Worm (Caenorhabditis elegans) whole organism, L3 larva: ENCODE data around the gene F26F12.4.

Experiments
- ZK546.5 ChIP-seq: sonication (generic microtip); optimal IDR thresholded peaks from 2 replicates; lab custom pipeline; 2017; ENCODE audit warnings: missing biosample characterization, missing genetic modification characterization
- aly-2 ChIP-seq: fragments of 150-350 bp; optimal IDR thresholded peaks from 2 replicates; lab custom pipeline; 2014; ENCODE audit warnings: missing biosample characterization, missing genetic modification characterization
- ama-1 ChIP-seq: fragments of 150-350 bp; optimal IDR thresholded peaks from 2 replicates; lab custom pipeline; 2018
- ceh-16 ChIP-seq: sonication (generic microtip); optimal IDR thresholded peaks from 2 replicates; lab custom pipeline; 2017; ENCODE audit warnings: missing biosample characterization, missing genetic modification characterization
- ceh-28 ChIP-seq: fragments of 150-350 bp; optimal IDR thresholded peaks from 2 replicates; lab custom pipeline; 2014; ENCODE audit warnings: missing biosample characterization, missing genetic modification reagents, missing genetic modification characterization
- ceh-82 ChIP-seq: fragments of 150-350 bp; optimal IDR thresholded peaks from 2 replicates; lab custom pipeline; 2014; ENCODE audit warnings: missing biosample characterization, missing genetic modification characterization
- daf-12 ChIP-seq: fragments of 150-350 bp; optimal IDR thresholded peaks from 2 replicates; lab custom pipeline; 2014; ENCODE audit warnings: missing biosample characterization, missing genetic modification reagents, missing genetic modification characterization
- egl-27 ChIP-seq: sonication (generic microtip); optimal IDR thresholded peaks from 4 replicates; lab custom pipeline; 2017; ENCODE audit warnings: missing biosample characterization, missing genetic modification reagents, missing genetic modification characterization
- egl-5 ChIP-seq: fragments of 150-350 bp; optimal IDR thresholded peaks from 2 replicates; lab custom pipeline; 2017; ENCODE audit warnings: missing biosample characterization, missing genetic modification reagents, missing genetic modification characterization, inconsistent platforms
- elt-1 ChIP-seq: fragments of 150-350 bp; optimal IDR thresholded peaks from 2 replicates; lab custom pipeline; 2014; ENCODE audit warnings: missing biosample characterization, missing genetic modification characterization
- elt-2 ChIP-seq: sonication (generic microtip); optimal IDR thresholded peaks from 2 replicates; lab custom pipeline; 2016; ENCODE audit warnings: missing genetic modification reagents, mild to moderate bottlenecking, missing genetic modification characterization, missing compliant biosample characterization
- eor-1 ChIP-seq, 2 experiments: fragments of 150-350 bp; optimal IDR thresholded peaks; 2 replicates each; lab custom pipeline; 2014 to 2018; ENCODE audit warnings: missing biosample characterization in 2 of 2, missing genetic modification characterization in 2 of 2
- fkh-2 ChIP-seq: fragments of 150-350 bp; optimal IDR thresholded peaks from 2 replicates; lab custom pipeline; 2014; ENCODE audit warnings: missing biosample characterization, missing genetic modification reagents, missing genetic modification characterization
- fos-1 ChIP-seq: fragments of 150-350 bp; optimal IDR thresholded peaks from 2 replicates; lab custom pipeline; 2014; ENCODE audit warnings: missing biosample characterization, missing genetic modification characterization
- hmg-11 ChIP-seq: sonication (generic microtip); optimal IDR thresholded peaks from 2 replicates; lab custom pipeline; 2016; ENCODE audit warnings: missing genetic modification characterization, missing compliant biosample characterization
- jun-1 ChIP-seq: fragments of 150-350 bp; optimal IDR thresholded peaks from 2 replicates; lab custom pipeline; 2014; ENCODE audit warnings: missing biosample characterization, missing genetic modification reagents, missing genetic modification characterization
- lin-39 ChIP-seq: fragments of 150-350 bp; optimal IDR thresholded peaks from 2 replicates; lab custom pipeline; 2018; ENCODE audit warnings: missing biosample characterization, missing genetic modification reagents, missing genetic modification characterization
- lsy-12 ChIP-seq: sonication (generic microtip); optimal IDR thresholded peaks from 2 replicates; lab custom pipeline; 2016; ENCODE audit warnings: mild to moderate bottlenecking, missing genetic modification characterization, missing compliant biosample characterization
- mdl-1 ChIP-seq: fragments of 150-350 bp; optimal IDR thresholded peaks from 2 replicates; lab custom pipeline; 2014; ENCODE audit warnings: missing biosample characterization, missing genetic modification characterization
- nfya-1 ChIP-seq: sonication (generic microtip); optimal IDR thresholded peaks from 2 replicates; lab custom pipeline; 2017; ENCODE audit warnings: missing genetic modification characterization, mild to moderate bottlenecking, missing compliant biosample characterization, antibody characterized with exemption, moderate library complexity; ENCODE audit not compliant: insufficient read depth
- nhr-11 ChIP-seq: fragments of 150-350 bp; optimal IDR thresholded peaks from 2 replicates; lab custom pipeline; 2014; ENCODE audit warnings: missing biosample characterization, missing genetic modification characterization
- nhr-12 ChIP-seq: fragments of 150-350 bp; optimal IDR thresholded peaks from 2 replicates; lab custom pipeline; 2014; ENCODE audit warnings: missing biosample characterization, missing genetic modification characterization
- nhr-23 ChIP-seq: fragments of 150-350 bp; optimal IDR thresholded peaks from 2 replicates; lab custom pipeline; 2014; ENCODE audit warnings: missing biosample characterization, missing genetic modification reagents, missing genetic modification characterization
- nhr-25 ChIP-seq: sonication (generic microtip); optimal IDR thresholded peaks from 2 replicates; lab custom pipeline; 2017; ENCODE audit warnings: missing biosample characterization, missing genetic modification characterization
- nhr-28 ChIP-seq: fragments of 150-350 bp; optimal IDR thresholded peaks from 2 replicates; lab custom pipeline; 2014; ENCODE audit warnings: missing biosample characterization, missing genetic modification characterization
- nhr-43 ChIP-seq: sonication (generic microtip); optimal IDR thresholded peaks from 2 replicates; lab custom pipeline; 2016; ENCODE audit warnings: mild to moderate bottlenecking, missing genetic modification characterization, missing compliant biosample characterization; ENCODE audit not compliant: poor library complexity, severe bottlenecking
- nhr-67 ChIP-seq: fragments of 150-350 bp; optimal IDR thresholded peaks from 2 replicates; lab custom pipeline; 2014; ENCODE audit warnings: missing biosample characterization, missing genetic modification characterization
- nhr-76 ChIP-seq: fragments of 150-350 bp; sonication (generic microtip); optimal IDR thresholded peaks from 5 replicates; lab custom pipeline; 2014; ENCODE audit warnings: missing biosample characterization, missing genetic modification characterization
- nhr-77 ChIP-seq: fragments of 150-350 bp; optimal IDR thresholded peaks from 2 replicates; lab custom pipeline; 2014; ENCODE audit warnings: missing biosample characterization, missing genetic modification characterization
- pha-4 ChIP-seq: fragments of 150-350 bp; optimal IDR thresholded peaks from 2 replicates; lab custom pipeline; 2014; ENCODE audit warnings: missing biosample characterization, missing genetic modification reagents, missing genetic modification characterization
- pqm-1 ChIP-seq: fragments of 150-350 bp; optimal IDR thresholded peaks from 2 replicates; lab custom pipeline; 2017; ENCODE audit warnings: missing biosample characterization, missing genetic modification characterization, inconsistent platforms
- sea-2 ChIP-seq: fragments of 150-350 bp; sonication (generic microtip); optimal IDR thresholded peaks from 4 replicates; lab custom pipeline; 2014; ENCODE audit warnings: missing biosample characterization, missing genetic modification reagents, missing genetic modification characterization
- skn-1 ChIP-seq: fragments of 150-350 bp; optimal IDR thresholded peaks from 2 replicates; lab custom pipeline; 2014; ENCODE audit warnings: missing biosample characterization, missing genetic modification characterization
- snpc-4 ChIP-seq: fragments of 150-350 bp; optimal IDR thresholded peaks from 2 replicates; lab custom pipeline; 2014; ENCODE audit warnings: missing biosample characterization, missing genetic modification characterization
- tbx-2 ChIP-seq: sonication (generic microtip); optimal IDR thresholded peaks from 2 replicates; lab custom pipeline; 2016; ENCODE audit warnings: mild to moderate bottlenecking, missing genetic modification characterization, missing compliant biosample characterization
- unc-39 ChIP-seq: sonication (generic microtip); optimal IDR thresholded peaks from 4 replicates; lab custom pipeline; 2017; ENCODE audit warnings: missing biosample characterization, missing genetic modification characterization
- unc-62 ChIP-seq: fragments of 150-350 bp; sonication (generic microtip); optimal IDR thresholded peaks from 4 replicates; lab custom pipeline; 2014; ENCODE audit warnings: missing biosample characterization, missing genetic modification reagents, missing genetic modification characterization
- ztf-11 ChIP-seq: fragments of 150-350 bp; optimal IDR thresholded peaks from 2 replicates; lab custom pipeline; 2014; ENCODE audit warnings: missing biosample characterization, missing genetic modification characterization
- ztf-4 ChIP-seq: fragments of 150-350 bp; optimal IDR thresholded peaks from 2 replicates; lab custom pipeline; 2014; ENCODE audit warnings: missing biosample characterization, missing genetic modification characterization

The F26F12.4 gene

ce11 chrV:5901833-5902232 lies 32.7 kb upstream of the F26F12.4 start, which contains the start of gene C04E6.5:
C04E6.5 (plus strand) TSS chrV:5902133.
- TF ChIP-seq daf-12 (tag; lab: Kevin White, UChicago) (no peak), pha-4 (tag; lab: Kevin White, UChicago) (no peak), elt-1 (tag; lab: Kevin White, UChicago) (no peak), fkh-2 (tag; lab: Kevin White, UChicago) (no peak), egl-27 (tag; lab: Kevin White, UChicago) (no peak), nfya-1 (tag; lab: Kevin White, UChicago) (no peak), nhr-76 (no peak), pqm-1 (no peak), lsy-12 (tag; lab: Kevin White, UChicago) (no peak), sea-2 (GFP tag; lab: Kevin White, UChicago) (no peak), nhr-11 (tag; lab: Kevin White, UChicago) (no peak), jun-1 (tag; lab: Kevin White, UChicago) (no peak), tbx-2 (tag; lab: Kevin White, UChicago) (no peak), unc-62 (GFP tag; lab: Kevin White, UChicago) (no peak), mdl-1 (tag; lab: Kevin White, UChicago) (no peak), elt-2 (tag; lab: Kevin White, UChicago) (no peak), lin-39 (tag; lab: Kevin White, UChicago) (no peak), nhr-23 (tag; lab: Kevin White, UChicago) (no peak), hmg-11 (no peak)

- TF ChIP-seq hmg-11, result no peak
- no peak for TF ChIP-seq daf-12 (tag; lab: Kevin White, UChicago)
- TF ChIP-seq nhr-76, result no peak
- no peak for TF ChIP-seq ceh-16 (tag; lab: Kevin White, UChicago)
Measured at ce11 chrV:5899940-5900339, 30.8 kb upstream of the F26F12.4 start, which contains the start of gene srd-16. srd-16 (minus strand) TSS chrV:5900040.

- TF ChIP-seq nhr-28 (tag; lab: Kevin White, UChicago) (no peak), unc-39 (no peak), nhr-12 (tag; lab: Kevin White, UChicago) (no peak), ztf-4 (no peak), ama-1 (lab: Kevin White, UChicago) (no peak), egl-5 (tag; lab: Kevin White, UChicago) (no peak), aly-2 (tag; lab: Kevin White, UChicago) (no peak), ztf-11 (tag; lab: Kevin White, UChicago) (no peak), lin-39 (tag; lab: Kevin White, UChicago) (no peak), skn-1 (tag; lab: Kevin White, UChicago) (no peak), eor-1 (tag; optimal IDR thresholded peaks at IDR 0.05; lab: Kevin White, UChicago) (no peak), nhr-25 (tag; lab: Kevin White, UChicago) (no peak), ZK546.5 (tag; lab: Kevin White, UChicago) (no peak), fkh-2 (tag; lab: Kevin White, UChicago) (no peak), fos-1 (tag; lab: Kevin White, UChicago) (no peak), nhr-77 (tag; lab: Kevin White, UChicago) (no peak), ceh-82 (tag; lab: Kevin White, UChicago) (no peak), ceh-28 (tag; lab: Kevin White, UChicago) (no peak)
Measured at ce11 chrV:5895021-5895420, 25.9 kb upstream of the F26F12.4 start, which contains the start of gene grd-9. grd-9 (plus strand) TSS chrV:5895321.

- no peak for TF ChIP-seq nhr-67
- no peak for TF ChIP-seq nhr-76
- TF ChIP-seq snpc-4 (tag; lab: Kevin White, UChicago), result no peak
- TF ChIP-seq nhr-43 (tag; lab: Kevin White, UChicago), result no peak
- no peak for TF ChIP-seq ama-1 (lab: Kevin White, UChicago)
- TF ChIP-seq, all 47 proteins: peak for 0
Measured at ce11 chrV:5893015-5893414, 23.9 kb upstream of the F26F12.4 start, which contains the start of gene C04E6.7. C04E6.7 (plus strand) TSS chrV:5893315.
